Worm (Caenorhabditis elegans) whole organism, L2 larva: ENCODE measurements around the gene ssq-1.

ENCODE experiments used
- C34F6.9 ChIP-seq: fragments of 150-350 bp; optimal IDR thresholded peaks from 2 replicates; lab custom pipeline; 2014; ENCODE audit warnings: missing biosample characterization, missing genetic modification characterization
- ZK546.5 ChIP-seq: sonication (generic microtip); optimal IDR thresholded peaks from 2 replicates; lab custom pipeline; 2017; ENCODE audit warnings: missing biosample characterization, missing genetic modification characterization
- alr-1 ChIP-seq: fragments of 150-350 bp; optimal IDR thresholded peaks from 2 replicates; lab custom pipeline; 2014; ENCODE audit warnings: missing biosample characterization, missing genetic modification characterization
- ama-1 ChIP-seq: fragments of 150-350 bp; optimal IDR thresholded peaks from 2 replicates; lab custom pipeline; 2018; ENCODE audit warnings: inconsistent platforms
- blmp-1 ChIP-seq: sonication (generic microtip); optimal IDR thresholded peaks from 2 replicates; lab custom pipeline; 2017; ENCODE audit warnings: missing genetic modification characterization, mild to moderate bottlenecking, missing compliant biosample characterization, antibody characterized with exemption, moderate library complexity; ENCODE audit not compliant: insufficient read depth
- ceh-16 ChIP-seq: fragments of 150-350 bp; optimal IDR thresholded peaks from 2 replicates; lab custom pipeline; 2014; ENCODE audit warnings: missing biosample characterization, missing genetic modification characterization
- ceh-82 ChIP-seq: fragments of 150-350 bp; optimal IDR thresholded peaks from 2 replicates; lab custom pipeline; 2014; ENCODE audit warnings: missing biosample characterization, missing genetic modification characterization
- crh-2 ChIP-seq: sonication (generic microtip); optimal IDR thresholded peaks from 2 replicates; lab custom pipeline; 2017; ENCODE audit warnings: missing biosample characterization, missing genetic modification characterization
- dmd-4 ChIP-seq: sonication (generic microtip); optimal IDR thresholded peaks from 2 replicates; lab custom pipeline; 2017; ENCODE audit warnings: missing biosample characterization, missing genetic modification characterization
- egl-27 ChIP-seq: sonication (generic microtip); optimal IDR thresholded peaks from 3 replicates; lab custom pipeline; 2017; ENCODE audit warnings: missing biosample characterization, missing genetic modification reagents, missing genetic modification characterization
- elt-1 ChIP-seq: fragments of 150-350 bp; optimal IDR thresholded peaks from 2 replicates; lab custom pipeline; 2014; ENCODE audit warnings: missing biosample characterization, missing genetic modification characterization
- elt-3 ChIP-seq: sonication (generic microtip); optimal IDR thresholded peaks from 2 replicates; lab custom pipeline; 2017; ENCODE audit warnings: missing biosample characterization, missing genetic modification characterization
- fos-1 ChIP-seq: fragments of 150-350 bp; optimal IDR thresholded peaks from 2 replicates; lab custom pipeline; 2014; ENCODE audit warnings: missing biosample characterization, missing genetic modification characterization
- gmeb-1 ChIP-seq: fragments of 150-350 bp; optimal IDR thresholded peaks from 2 replicates; lab custom pipeline; 2014; ENCODE audit warnings: missing biosample characterization, missing genetic modification characterization
- lin-11 ChIP-seq: fragments of 150-350 bp; sonication (generic microtip); optimal IDR thresholded peaks from 2 replicates; lab custom pipeline; 2014; ENCODE audit warnings: missing biosample characterization, missing genetic modification characterization, inconsistent platforms, mixed read lengths
- lin-13 ChIP-seq: fragments of 150-350 bp; optimal IDR thresholded peaks from 2 replicates; lab custom pipeline; 2014; ENCODE audit warnings: missing biosample characterization, missing genetic modification reagents, missing genetic modification characterization
- lin-39 ChIP-seq: fragments of 150-350 bp; optimal IDR thresholded peaks from 2 replicates; lab custom pipeline; 2014; ENCODE audit warnings: missing biosample characterization, missing genetic modification reagents, missing genetic modification characterization
- lsy-2 ChIP-seq, 2 experiments: fragments of 150-350 bp in 1 of 2; sonication (generic microtip) in 1 of 2; optimal IDR thresholded peaks; 2 replicates each; lab custom pipeline; 2014 to 2017; ENCODE audit warnings: missing biosample characterization in 2 of 2, missing genetic modification characterization in 2 of 2
- mab-5 ChIP-seq: fragments of 150-350 bp; optimal IDR thresholded peaks from 2 replicates; lab custom pipeline; 2014; ENCODE audit warnings: missing biosample characterization, missing genetic modification characterization
- mdl-1 ChIP-seq, 2 experiments: fragments of 150-350 bp in 1 of 2; sonication (generic microtip) in 1 of 2; optimal IDR thresholded peaks; 2 replicates each; lab custom pipeline; 2017; ENCODE audit warnings: missing biosample characterization in 2 of 2, missing genetic modification characterization in 2 of 2
- nhr-11 ChIP-seq: fragments of 150-350 bp; optimal IDR thresholded peaks from 2 replicates; lab custom pipeline; 2014; ENCODE audit warnings: missing biosample characterization, missing genetic modification characterization
- nhr-12 ChIP-seq: fragments of 150-350 bp; optimal IDR thresholded peaks from 2 replicates; lab custom pipeline; 2014; ENCODE audit warnings: missing biosample characterization, missing genetic modification characterization
- nhr-129 ChIP-seq: fragments of 150-350 bp; optimal IDR thresholded peaks from 2 replicates; lab custom pipeline; 2014; ENCODE audit warnings: missing biosample characterization, missing genetic modification characterization
- nhr-21 ChIP-seq: fragments of 150-350 bp; optimal IDR thresholded peaks from 2 replicates; lab custom pipeline; 2014; ENCODE audit warnings: missing biosample characterization, missing genetic modification characterization
- nhr-23 ChIP-seq: fragments of 150-350 bp; optimal IDR thresholded peaks from 2 replicates; lab custom pipeline; 2014; ENCODE audit warnings: missing biosample characterization, missing genetic modification reagents, missing genetic modification characterization
- nhr-25 ChIP-seq: fragments of 150-350 bp; sonication (generic microtip); optimal IDR thresholded peaks from 3 replicates; lab custom pipeline; 2014; ENCODE audit warnings: missing biosample characterization, missing genetic modification characterization
- nhr-6 ChIP-seq: fragments of 150-350 bp; optimal IDR thresholded peaks from 2 replicates; lab custom pipeline; 2014; ENCODE audit warnings: missing biosample characterization, missing genetic modification characterization
- peb-1 ChIP-seq: fragments of 150-350 bp; optimal IDR thresholded peaks from 2 replicates; lab custom pipeline; 2014; ENCODE audit warnings: missing biosample characterization, missing genetic modification characterization
- skn-1 ChIP-seq: sonication (generic microtip); optimal IDR thresholded peaks from 2 replicates; lab custom pipeline; 2017; ENCODE audit warnings: missing biosample characterization, missing genetic modification characterization
- sma-3 ChIP-seq: sonication (generic microtip); optimal IDR thresholded peaks from 2 replicates; lab custom pipeline; 2016; ENCODE audit warnings: missing genetic modification reagents, missing genetic modification characterization, missing compliant biosample characterization
- sma-9 ChIP-seq, 2 experiments: fragments of 150-350 bp in 1 of 2; sonication (generic microtip) in 1 of 2; optimal IDR thresholded peaks; 2 replicates each; lab custom pipeline; 2014 to 2016; ENCODE audit warnings: missing genetic modification characterization in 2 of 2, mild to moderate bottlenecking in 1 of 2, missing biosample characterization in 1 of 2, missing compliant biosample characterization in 1 of 2, missing genetic modification reagents in 1 of 2, moderate library complexity in 1 of 2
- snpc-4 ChIP-seq: fragments of 150-350 bp; optimal IDR thresholded peaks from 2 replicates; lab custom pipeline; 2014; ENCODE audit warnings: missing biosample characterization, missing genetic modification characterization
- unc-39 ChIP-seq: fragments of 150-350 bp; optimal IDR thresholded peaks from 2 replicates; lab custom pipeline; 2014; ENCODE audit warnings: missing biosample characterization, missing genetic modification characterization
- unc-55 ChIP-seq: fragments of 150-350 bp; sonication (generic microtip); optimal IDR thresholded peaks from 3 replicates; lab custom pipeline; 2014; ENCODE audit warnings: missing biosample characterization, missing genetic modification reagents, missing genetic modification characterization
- unc-62 ChIP-seq: fragments of 150-350 bp; optimal IDR thresholded peaks from 2 replicates; lab custom pipeline; 2014; ENCODE audit warnings: missing biosample characterization, missing genetic modification reagents, missing genetic modification characterization
- ztf-1 ChIP-seq: fragments of 200-800 bp; sonication (Bioruptor generic); conservative IDR thresholded peaks from 2 replicates; pipeline ENCODE4 v1.3.6; 2022; ENCODE audit warnings: missing genetic modification characterization, missing compliant biosample characterization
- ztf-11 ChIP-seq: sonication (generic microtip); optimal IDR thresholded peaks from 2 replicates; lab custom pipeline; 2017; ENCODE audit warnings: missing biosample characterization, missing genetic modification characterization
- ztf-4 ChIP-seq: fragments of 150-350 bp; optimal IDR thresholded peaks from 2 replicates; lab custom pipeline; 2014; ENCODE audit warnings: missing biosample characterization, missing genetic modification characterization

The ssq-1 gene

ce11 chrIV:9873837-9874236, 21.5 kb downstream of the ssq-1 start (continued):
- TF ChIP-seq ztf-4 (tag; lab: Kevin White, UChicago): no peak
- TF ChIP-seq nhr-23 (tag; lab: Kevin White, UChicago): no peak
- peak; percentile 54 for TF ChIP-seq nhr-6 (tag; lab: Kevin White, UChicago)
- no peak for TF ChIP-seq skn-1 (tag; lab: Kevin White, UChicago)
- peak; percentile 39 for TF ChIP-seq nhr-21 (tag; lab: Kevin White, UChicago)
- no peak for TF ChIP-seq unc-39 (tag; lab: Kevin White, UChicago)
- no peak for TF ChIP-seq snpc-4 (tag; lab: Kevin White, UChicago)
- TF ChIP-seq, all 48 proteins: peak for 19

DNA sequence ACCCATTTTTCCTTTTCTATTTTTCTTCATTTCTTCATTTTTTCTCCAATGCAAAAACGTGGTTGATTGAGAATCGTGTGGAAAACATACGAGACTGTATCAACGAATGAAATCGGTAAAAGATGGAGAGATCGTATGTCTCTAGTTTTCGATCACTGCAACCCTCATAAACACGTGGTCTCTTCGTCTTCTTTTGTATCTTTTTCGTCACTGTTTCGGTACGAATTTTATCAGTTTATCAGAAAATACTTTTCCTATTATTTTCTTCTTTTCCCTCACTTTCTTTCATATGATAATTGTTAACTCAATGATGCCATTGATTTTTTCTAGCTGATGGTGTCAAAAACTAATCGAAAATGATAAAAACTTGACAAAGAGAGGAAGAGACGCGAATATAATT, 23.3 kb downstream of the ssq-1 start:
- TF ChIP-seq skn-1 (tag; lab: Kevin White, UChicago) (no peak), gmeb-1 (tag; lab: Kevin White, UChicago) (peak; percentile 40), lin-13 (GFP tag; lab: Kevin White, UChicago) (no peak), fos-1 (tag; lab: Kevin White, UChicago) (peak; percentile 95), ceh-82 (tag; lab: Kevin White, UChicago) (no peak), nhr-11 (tag; lab: Kevin White, UChicago) (no peak), nhr-23 (tag; lab: Kevin White, UChicago) (no peak), sma-9 (GFP tag; optimal IDR thresholded peaks at IDR 0.05; lab: Kevin White, UChicago) (peak; percentile 91), sma-9 (tag; optimal IDR thresholded peaks at IDR 0.05; lab: Kevin White, UChicago) (no peak), unc-39 (tag; lab: Kevin White, UChicago) (no peak), crh-2 (tag; lab: Kevin White, UChicago) (peak; percentile 53), unc-55 (no peak), ZK546.5 (tag; lab: Kevin White, UChicago) (no peak), ztf-11 (tag; lab: Kevin White, UChicago) (no peak), lin-11 (tag; lab: Kevin White, UChicago) (no peak), nhr-25 (peak; percentile 81), ama-1 (lab: Kevin White, UChicago) (no peak), dmd-4 (no peak), blmp-1 (peak; percentile 79), ztf-4 (tag; lab: Kevin White, UChicago) (peak; percentile 45), lsy-2 (tag; optimal IDR thresholded peaks at IDR 0.05; lab: Kevin White, UChicago) (peak in 1 of 2 experiments; percentile 38), elt-3 (tag; lab: Kevin White, UChicago) (no peak), sma-3 (GFP tag; lab: Kevin White, UChicago) (peak; percentile 54), peb-1 (tag; lab: Kevin White, UChicago) (no peak), snpc-4 (tag; lab: Kevin White, UChicago) (no peak), nhr-12 (tag; lab: Kevin White, UChicago) (no peak), nhr-6 (tag; lab: Kevin White, UChicago) (no peak), nhr-21 (tag; lab: Kevin White, UChicago) (peak; percentile 75), elt-1 (tag; lab: Kevin White, UChicago) (no peak), mdl-1 (tag; optimal IDR thresholded peaks at IDR 0.05; lab: Kevin White, UChicago) (peak in 1 of 2 experiments; percentile 47), C34F6.9 (tag; lab: Kevin White, UChicago) (no peak), unc-62 (GFP tag; lab: Kevin White, UChicago) (no peak), nhr-129 (tag; lab: Kevin White, UChicago) (peak; percentile 37), alr-1 (tag; lab: Kevin White, UChicago) (no peak), ztf-1 (no peak)

DNA sequence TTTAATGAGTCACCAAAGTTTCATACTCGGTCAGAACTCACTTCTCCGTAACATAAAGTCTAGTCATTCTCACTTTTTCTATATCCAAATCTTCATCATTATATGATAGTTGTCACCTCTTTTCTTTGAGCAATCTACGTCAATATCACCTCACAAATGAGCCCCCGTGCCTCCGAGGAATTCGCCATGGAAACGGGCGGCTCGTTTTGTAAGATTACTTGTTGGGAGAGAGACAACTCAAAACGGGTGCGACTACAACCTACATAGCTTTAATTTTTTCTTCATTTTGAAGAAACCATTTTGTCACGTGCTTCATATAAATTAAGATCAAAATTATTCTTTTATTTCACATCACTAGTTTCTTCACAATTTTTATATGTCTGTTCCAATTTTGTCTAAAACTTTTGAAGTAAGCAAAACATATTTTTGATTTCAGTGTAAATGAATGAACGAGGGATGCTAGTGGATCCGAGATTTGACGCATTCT, 26.6 kb downstream of the ssq-1 start, which contains the start of gene nhr-4:
Gene nhr-4 (plus strand): TSS at position 437 of the 487 bp plus-strand sequence.
- TF ChIP-seq nhr-25: no peak
- no peak for TF ChIP-seq alr-1 (tag; lab: Kevin White, UChicago)
- TF ChIP-seq unc-62 (GFP tag; lab: Kevin White, UChicago): no peak
- no peak for TF ChIP-seq lin-39 (tag; lab: Kevin White, UChicago)
- no peak for TF ChIP-seq ceh-16 (tag; lab: Kevin White, UChicago)
- no peak for TF ChIP-seq egl-27 (tag; lab: Kevin White, UChicago)
- TF ChIP-seq mab-5 (tag; lab: Kevin White, UChicago): no peak
- TF ChIP-seq gmeb-1 (tag; lab: Kevin White, UChicago): no peak
